Worm (Caenorhabditis elegans) whole organism, L3 larva: ENCODE results near the gene noca-1.

ENCODE experiments used
- aly-2 ChIP-seq: fragments of 150-350 bp; optimal IDR thresholded peaks from 2 replicates; lab custom pipeline; 2014; ENCODE audit warnings: missing biosample characterization, missing genetic modification characterization
- ama-1 ChIP-seq: fragments of 150-350 bp; optimal IDR thresholded peaks from 2 replicates; lab custom pipeline; 2018
- ceh-16 ChIP-seq: sonication (generic microtip); optimal IDR thresholded peaks from 2 replicates; lab custom pipeline; 2017; ENCODE audit warnings: missing biosample characterization, missing genetic modification characterization
- ceh-82 ChIP-seq: fragments of 150-350 bp; optimal IDR thresholded peaks from 2 replicates; lab custom pipeline; 2014; ENCODE audit warnings: missing biosample characterization, missing genetic modification characterization
- elt-2 ChIP-seq: sonication (generic microtip); optimal IDR thresholded peaks from 2 replicates; lab custom pipeline; 2016; ENCODE audit warnings: missing genetic modification reagents, mild to moderate bottlenecking, missing genetic modification characterization, missing compliant biosample characterization
- elt-3 ChIP-seq, 3 experiments: fragments of 150-350 bp in 1 of 3; sonication (generic microtip) in 2 of 3; optimal IDR thresholded peaks; 2 replicates in 2 of 3; 4 replicates in 1 of 3; lab custom pipeline; 2014 to 2017; ENCODE audit warnings: missing biosample characterization in 3 of 3, missing genetic modification characterization in 3 of 3
- fkh-10 ChIP-seq: sonication (generic microtip); optimal IDR thresholded peaks from 2 replicates; lab custom pipeline; 2017; ENCODE audit warnings: missing biosample characterization, missing genetic modification reagents, missing genetic modification characterization
- jun-1 ChIP-seq: fragments of 150-350 bp; optimal IDR thresholded peaks from 2 replicates; lab custom pipeline; 2014; ENCODE audit warnings: missing biosample characterization, missing genetic modification reagents, missing genetic modification characterization
- lin-39 ChIP-seq: fragments of 150-350 bp; optimal IDR thresholded peaks from 2 replicates; lab custom pipeline; 2018; ENCODE audit warnings: missing biosample characterization, missing genetic modification reagents, missing genetic modification characterization
- lsy-12 ChIP-seq: sonication (generic microtip); optimal IDR thresholded peaks from 2 replicates; lab custom pipeline; 2016; ENCODE audit warnings: mild to moderate bottlenecking, missing genetic modification characterization, missing compliant biosample characterization
- mml-1 ChIP-seq: fragments of 150-350 bp; sonication (generic microtip); optimal IDR thresholded peaks from 3 replicates; lab custom pipeline; 2014; ENCODE audit warnings: missing biosample characterization, missing genetic modification characterization
- nhr-23 ChIP-seq: fragments of 150-350 bp; optimal IDR thresholded peaks from 2 replicates; lab custom pipeline; 2014; ENCODE audit warnings: missing biosample characterization, missing genetic modification reagents, missing genetic modification characterization
- nhr-25 ChIP-seq: sonication (generic microtip); optimal IDR thresholded peaks from 2 replicates; lab custom pipeline; 2017; ENCODE audit warnings: missing biosample characterization, missing genetic modification characterization
- nhr-28 ChIP-seq: fragments of 150-350 bp; optimal IDR thresholded peaks from 2 replicates; lab custom pipeline; 2014; ENCODE audit warnings: missing biosample characterization, missing genetic modification characterization
- nhr-67 ChIP-seq: fragments of 150-350 bp; optimal IDR thresholded peaks from 2 replicates; lab custom pipeline; 2014; ENCODE audit warnings: missing biosample characterization, missing genetic modification characterization
- nhr-76 ChIP-seq: fragments of 150-350 bp; sonication (generic microtip); optimal IDR thresholded peaks from 5 replicates; lab custom pipeline; 2014; ENCODE audit warnings: missing biosample characterization, missing genetic modification characterization
- pqm-1 ChIP-seq: fragments of 150-350 bp; optimal IDR thresholded peaks from 2 replicates; lab custom pipeline; 2017; ENCODE audit warnings: missing biosample characterization, missing genetic modification characterization, inconsistent platforms
- skn-1 ChIP-seq: fragments of 150-350 bp; optimal IDR thresholded peaks from 2 replicates; lab custom pipeline; 2014; ENCODE audit warnings: missing biosample characterization, missing genetic modification characterization
- snpc-4 ChIP-seq: fragments of 150-350 bp; optimal IDR thresholded peaks from 2 replicates; lab custom pipeline; 2014; ENCODE audit warnings: missing biosample characterization, missing genetic modification characterization
- tbx-2 ChIP-seq: sonication (generic microtip); optimal IDR thresholded peaks from 2 replicates; lab custom pipeline; 2016; ENCODE audit warnings: mild to moderate bottlenecking, missing genetic modification characterization, missing compliant biosample characterization
- unc-39 ChIP-seq: sonication (generic microtip); optimal IDR thresholded peaks from 4 replicates; lab custom pipeline; 2017; ENCODE audit warnings: missing biosample characterization, missing genetic modification characterization
- unc-62 ChIP-seq: fragments of 150-350 bp; sonication (generic microtip); optimal IDR thresholded peaks from 4 replicates; lab custom pipeline; 2014; ENCODE audit warnings: missing biosample characterization, missing genetic modification reagents, missing genetic modification characterization

Gene noca-1

DNA sequence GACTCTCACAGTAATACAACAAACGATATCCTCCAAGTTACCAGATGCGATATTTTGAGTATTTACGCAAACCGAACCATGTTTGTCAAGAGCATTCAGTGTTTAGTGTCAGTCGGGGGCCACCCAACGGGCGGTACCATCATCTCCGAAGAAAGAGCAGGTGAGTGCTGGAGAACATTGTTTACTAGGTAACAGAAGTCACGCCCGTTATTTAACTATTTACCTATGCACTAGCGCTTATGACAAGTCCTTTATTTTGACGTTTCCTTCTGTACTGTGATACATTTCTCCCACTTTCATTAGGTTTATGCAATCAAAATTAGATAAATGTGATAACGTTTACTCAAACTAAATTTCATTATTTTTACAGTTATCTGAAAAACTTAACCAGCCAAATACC, 56.8 kb downstream of the noca-1 start, which contains the start of gene F57B1.6:
Gene F57B1.6, plus strand, starts transcription at position 79 of the 400 bp plus-strand sequence.
- no peak for TF ChIP-seq mml-1
- TF ChIP-seq elt-2 = no peak
- no peak for TF ChIP-seq tbx-2 (tag; lab: Kevin White, UChicago)
- TF ChIP-seq aly-2 (tag; lab: Kevin White, UChicago) = no peak
- TF ChIP-seq nhr-28 (tag; lab: Kevin White, UChicago) = no peak
- no peak for TF ChIP-seq ceh-16
- TF ChIP-seq nhr-67 = no peak
- TF ChIP-seq elt-3 (tag; optimal IDR thresholded peaks at IDR 0.05; lab: Kevin White, UChicago) = no peak
- no peak for TF ChIP-seq nhr-25 (tag; lab: Kevin White, UChicago)
- TF ChIP-seq lin-39 (tag; lab: Kevin White, UChicago) = no peak
- TF ChIP-seq ama-1 = no peak
- no peak for TF ChIP-seq snpc-4 (tag; lab: Kevin White, UChicago)
- TF ChIP-seq skn-1 = no peak
- TF ChIP-seq unc-62 (GFP tag; lab: Kevin White, UChicago) = no peak
- TF ChIP-seq fkh-10 (GFP tag; lab: Kevin White, UChicago) = no peak

DNA sequence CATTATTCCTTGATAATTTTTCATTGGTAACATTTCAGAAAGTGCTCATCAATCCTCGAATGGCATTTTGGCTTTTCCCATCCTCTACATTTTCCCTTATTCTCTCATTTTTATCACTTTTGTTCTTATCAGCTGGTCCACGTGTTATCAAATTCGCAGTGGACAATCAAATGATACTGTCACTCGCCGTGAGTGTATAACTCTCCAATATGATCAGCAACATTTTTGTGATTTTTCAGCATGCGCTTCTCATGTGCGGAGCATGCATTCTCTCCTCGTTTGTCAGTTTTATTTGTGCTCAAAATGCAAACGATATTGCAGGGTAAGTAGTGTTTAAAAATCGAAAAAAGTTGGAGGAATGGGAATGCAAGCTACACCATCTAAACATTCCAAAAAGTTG, 59.9 kb downstream of the noca-1 start:
- TF ChIP-seq unc-62 (GFP tag; lab: Kevin White, UChicago) (no peak), nhr-25 (tag; lab: Kevin White, UChicago) (no peak), pqm-1 (tag; lab: Kevin White, UChicago) (peak; percentile 99), mml-1 (peak; percentile 61), lsy-12 (tag; lab: Kevin White, UChicago) (no peak), nhr-76 (no peak), nhr-23 (tag; lab: Kevin White, UChicago) (no peak), jun-1 (tag; lab: Kevin White, UChicago) (peak; percentile 90), aly-2 (tag; lab: Kevin White, UChicago) (no peak), elt-2 (peak; percentile 99), ceh-82 (tag; lab: Kevin White, UChicago) (no peak)

DNA sequence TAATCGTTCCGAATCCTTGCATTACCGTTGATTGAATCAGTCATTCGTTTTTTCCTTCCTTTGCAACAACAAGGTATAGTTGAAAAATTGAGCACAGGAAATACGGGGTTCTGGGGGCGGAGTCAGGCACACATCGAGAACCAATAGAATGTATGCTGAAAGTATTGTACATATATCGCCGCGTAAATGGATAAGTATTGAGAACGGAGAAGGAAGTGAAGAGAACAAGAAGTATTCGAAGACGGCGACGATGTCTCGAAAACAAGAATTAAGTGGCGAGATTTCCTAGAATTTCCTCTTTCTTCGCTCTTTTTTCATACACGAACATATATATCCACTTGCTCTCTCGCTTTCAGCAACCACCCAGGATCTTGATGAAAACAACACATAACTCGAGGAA, 68.3 kb downstream of the noca-1 start:
- TF ChIP-seq unc-39 (tag; lab: Kevin White, UChicago) (no peak), fkh-10 (GFP tag; lab: Kevin White, UChicago) (peak; percentile 54)
